Worm (Caenorhabditis elegans): ENCODE results near the gene T20B12.7.

T20B12.7 gene

ce11 chrIII:7387359-7387758, 8.5 kb upstream of the T20B12.7 start (continued):
- TF ChIP-seq dmd-8 (GFP tag; IDR thresholded peaks at IDR 0.05) (0 out of 2 replicates have a peak, but pooled peaks have one; percentile 15), snpc-1.2 (GFP tag; IDR thresholded peaks at IDR 0.05) (no peak), fkh-10 (GFP tag; optimal IDR thresholded peaks at IDR 0.05) (no peak), aly-2 (tag; optimal IDR thresholded peaks at IDR 0.05) (no peak), lsy-2 (tag; optimal IDR thresholded peaks at IDR 0.05) (peak in 1 of 2 experiments; percentile 63), daf-12 (tag; optimal IDR thresholded peaks at IDR 0.05) (no peak), lin-15B (tag; optimal IDR thresholded peaks at IDR 0.05) (no peak), nhr-6 (tag; optimal IDR thresholded peaks at IDR 0.05) (peak; percentile 22), lin-29 (GFP tag; IDR thresholded peaks at IDR 0.05) (no peak), lim-7 (GFP tag; IDR thresholded peaks at IDR 0.05) (no peak), jun-1 (tag; optimal IDR thresholded peaks at IDR 0.05) (no peak), ama-1 (optimal IDR thresholded peaks at IDR 0.05) (no peak), lin-38 (GFP tag; IDR thresholded peaks at IDR 0.05) (peak; percentile 65), nhr-77 (tag; optimal IDR thresholded peaks at IDR 0.05) (no peak), dpl-1 (GFP tag; optimal IDR thresholded peaks at IDR 0.05) (peak; percentile 14), nhr-10 (tag; optimal IDR thresholded peaks at IDR 0.05) (no peak)

- TF ChIP-seq lim-7 (GFP tag; IDR thresholded peaks at IDR 0.05) = 0 out of 2 replicates have a peak, but pooled peaks have one; percentile 21
- TF ChIP-seq lin-38 (GFP tag; IDR thresholded peaks at IDR 0.05) = peak; percentile 56
- TF ChIP-seq mes-2 (tag; optimal IDR thresholded peaks at IDR 0.05; ENCODE audit: poor library complexity, severe bottlenecking) = peak; percentile 4
- 0 out of 2 replicates have a peak, but pooled peaks have one; percentile 15 for TF ChIP-seq Y48G9A.11 (GFP tag; IDR thresholded peaks at IDR 0.05)
These were observed 7.7 kb upstream of the T20B12.7 start for ce11 chrIII:7386539-7386938.

- TF ChIP-seq zip-2 (tag; optimal IDR thresholded peaks at IDR 0.05) = no peak
- TF ChIP-seq madf-9 (GFP tag; conservative IDR thresholded peaks at IDR 0.05) = no peak
- no peak for TF ChIP-seq ctbp-1 (GFP tag; IDR thresholded peaks at IDR 0.05)
- TF ChIP-seq set-16 (GFP tag; IDR thresholded peaks at IDR 0.05) = no peak
- no peak for TF ChIP-seq daf-12 (tag; optimal IDR thresholded peaks at IDR 0.05)
- no peak for TF ChIP-seq aha-1 (tag)
- TF ChIP-seq zip-11 (GFP tag; IDR thresholded peaks at IDR 0.05) = no peak
- no peak for TF ChIP-seq nhr-10 (tag; optimal IDR thresholded peaks at IDR 0.05)
- TF ChIP-seq saeg-2 (GFP tag; IDR thresholded peaks at IDR 0.05) = no peak
These were observed 7.1 kb upstream of the T20B12.7 start, which contains the start of gene trd-1 for ce11 chrIII:7385929-7386328. trd-1 (plus strand) TSS chrIII:7386229.

ce11 chrIII:7383733-7384132, 4.9 kb upstream of the T20B12.7 start, which contains the start of gene tbp-1:
tbp-1 (plus strand) TSS chrIII:7384033.
- no peak for TF ChIP-seq hif-1 (tag; optimal IDR thresholded peaks at IDR 0.05)
- TF ChIP-seq lin-38 (GFP tag; IDR thresholded peaks at IDR 0.05) = peak; percentile 24; the same call in 1 of the 2 replicates

ce11 chrIII:7381546-7382171, 2.8 kb upstream of the T20B12.7 start, which contains the start of the genes hmg-4 and T20B12.3:
hmg-4 (minus strand) TSS chrIII:7381596.
T20B12.3 (plus strand) TSS chrIII:7382115.
- TF ChIP-seq F49E8.2 (tag; optimal IDR thresholded peaks at IDR 0.05; ENCODE audit: borderline replicate concordance) = no peak
- TF ChIP-seq F26F4.8 (GFP tag; conservative IDR thresholded peaks at IDR 0.05) = no peak
- peak; percentile 34 for TF ChIP-seq unc-130 (GFP tag; optimal IDR thresholded peaks at IDR 0.05)
- peak; percentile 34 for TF ChIP-seq mep-1 (tag; optimal IDR thresholded peaks at IDR 0.05)
- TF ChIP-seq lin-38 (GFP tag; IDR thresholded peaks at IDR 0.05) = peak; percentile 53
- peak; percentile 11 for TF ChIP-seq rbr-2 (tag; optimal IDR thresholded peaks at IDR 0.05)
- TF ChIP-seq T20F7.1 (GFP tag; optimal IDR thresholded peaks at IDR 0.05) = peak; percentile 44
- peak; percentile 62 for TF ChIP-seq mes-2 (tag; optimal IDR thresholded peaks at IDR 0.05; ENCODE audit: poor library complexity, severe bottlenecking)
- no peak for TF ChIP-seq daf-16 (GFP tag; optimal IDR thresholded peaks at IDR 0.05)
- peak; percentile 36 for TF ChIP-seq daf-16 (tag; optimal IDR thresholded peaks at IDR 0.05)
- peak; percentile 61 for TF ChIP-seq dpl-1 (GFP tag; optimal IDR thresholded peaks at IDR 0.05)
- peak; percentile 51 for TF ChIP-seq hlh-30 (tag; optimal IDR thresholded peaks at IDR 0.05; ENCODE audit: insufficient read depth)
- no peak for TF ChIP-seq nhr-48 (tag; optimal IDR thresholded peaks at IDR 0.05)
- no peak for TF ChIP-seq zip-2 (tag; optimal IDR thresholded peaks at IDR 0.05)
- no peak for TF ChIP-seq ceh-82 (tag; optimal IDR thresholded peaks at IDR 0.05)
- no peak for TF ChIP-seq mxl-2 (GFP tag; conservative IDR thresholded peaks at IDR 0.05)
- peak; percentile 15 for TF ChIP-seq dve-1 (tag; optimal IDR thresholded peaks at IDR 0.05; ENCODE audit: insufficient read depth)
- no peak for TF ChIP-seq lin-39 (tag; optimal IDR thresholded peaks at IDR 0.05)
- TF ChIP-seq lsy-2 (tag; optimal IDR thresholded peaks at IDR 0.05) = peak in 1 of 2 experiments; percentile 98
